Worm (Caenorhabditis elegans) whole organism, midembryonic: Measurements from ENCODE around the gene T07F12.1.

Source experiments
- T22C8.4 ChIP-seq: fragments of 200-800 bp; sonication (Bioruptor generic); IDR thresholded peaks from 2 replicates; pipeline ENCODE4 v1.3.6; 2022; ENCODE audit warnings: missing genetic modification characterization, missing compliant biosample characterization
- cog-1 ChIP-seq: sonication (generic microtip); optimal IDR thresholded peaks from 2 replicates; lab custom pipeline; 2016; ENCODE audit warnings: missing genetic modification characterization, missing compliant biosample characterization
- flt-1 ChIP-seq: fragments of 200-800 bp; sonication (Bioruptor generic); IDR thresholded peaks from 2 replicates; pipeline ENCODE4 v1.3.6; 2022; ENCODE audit warnings: missing genetic modification characterization, missing compliant biosample characterization
- klf-2 ChIP-seq: fragments of 200-800 bp; sonication (Bioruptor generic); conservative IDR thresholded peaks from 2 replicates; pipeline ENCODE4 v1.3.6; 2022; ENCODE audit warnings: missing genetic modification reagents, missing genetic modification characterization, missing compliant biosample characterization
- med-1 ChIP-seq: sonication (generic microtip); optimal IDR thresholded peaks from 2 replicates; lab custom pipeline; 2017; ENCODE audit warnings: missing genetic modification characterization, mild to moderate bottlenecking, missing compliant biosample characterization, antibody characterized with exemption, missing genetic modification reagents; ENCODE audit not compliant: insufficient read depth
- ref-1 ChIP-seq: fragments of 200-800 bp; sonication (Bioruptor generic); conservative IDR thresholded peaks from 2 replicates; pipeline ENCODE4 v1.3.6; 2022; ENCODE audit warnings: missing genetic modification reagents, missing genetic modification characterization, missing compliant biosample characterization
- tab-1 ChIP-seq: fragments of 200-800 bp; sonication (Bioruptor generic); IDR thresholded peaks from 2 replicates; pipeline ENCODE4 v1.3.6; 2022; ENCODE audit warnings: missing genetic modification characterization, missing compliant biosample characterization
- ztf-23 ChIP-seq: fragments of 200-800 bp; sonication (Bioruptor generic); IDR thresholded peaks from 2 replicates; pipeline ENCODE4 v1.3.6; 2022; ENCODE audit warnings: missing genetic modification reagents, missing genetic modification characterization, missing compliant biosample characterization
- ztf-29 ChIP-seq: fragments of 200-800 bp; sonication (Bioruptor generic); IDR thresholded peaks from 2 replicates; pipeline ENCODE4 v1.3.6; 2022; ENCODE audit warnings: missing genetic modification reagents, missing genetic modification characterization, missing compliant biosample characterization

T07F12.1 gene

ce11 chrX:4905804-4906203 lies 11.9 kb downstream of the T07F12.1 start, which contains the start of gene K05B2.2:
Gene K05B2.2, plus strand, starts transcription at chrX:4906081.
- TF ChIP-seq tab-1 (GFP tag; lab: Robert Waterston, UW) (no peak), med-1 (GFP tag; lab: Kevin White, UChicago) (no peak)

ce11 chrX:4911287-4911876 lies 17.5 kb downstream of the T07F12.1 start:
- no peak for TF ChIP-seq T22C8.4
- no peak for TF ChIP-seq flt-1
- TF ChIP-seq ztf-29 = no peak
- no peak for TF ChIP-seq med-1 (GFP tag; lab: Kevin White, UChicago)
- TF ChIP-seq ztf-23 (GFP tag; lab: Robert Waterston, UW) = no peak
- TF ChIP-seq klf-2 (GFP tag; lab: Robert Waterston, UW) = no peak
- TF ChIP-seq ref-1 (GFP tag; lab: Robert Waterston, UW) = no peak
- no peak for TF ChIP-seq cog-1 (tag; lab: Kevin White, UChicago)
- TF ChIP-seq tab-1 (GFP tag; lab: Robert Waterston, UW) = no peak

DNA sequence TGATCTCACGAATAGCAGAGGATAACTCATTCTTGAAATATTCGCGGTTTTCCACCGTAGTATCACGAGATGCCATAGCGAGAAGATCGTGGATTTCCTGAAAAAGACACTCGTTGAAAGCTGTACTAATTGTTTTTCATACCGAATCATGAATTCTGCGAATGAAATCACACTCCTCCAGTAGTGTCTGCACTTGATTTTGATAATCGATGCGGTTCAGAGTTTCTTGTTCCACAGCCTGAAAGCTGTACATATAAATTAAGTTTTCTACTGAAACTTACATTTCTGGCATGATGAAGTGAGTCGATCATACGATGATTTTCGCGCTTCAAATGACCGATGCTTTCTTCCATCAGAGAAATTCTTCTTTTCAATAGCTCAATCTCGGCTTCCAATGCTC lies 20.6 kb downstream of the T07F12.1 start:
- TF ChIP-seq med-1 (GFP tag; lab: Kevin White, UChicago) (no peak), flt-1 (no peak), T22C8.4 (no peak), ztf-29 (no peak)

- TF ChIP-seq cog-1 (tag; lab: Kevin White, UChicago) (no peak), ref-1 (GFP tag; lab: Robert Waterston, UW) (no peak), med-1 (GFP tag; lab: Kevin White, UChicago) (no peak), flt-1 (no peak)
Observed at ce11 chrX:4915879-4916278, 22.0 kb downstream of the T07F12.1 start, which contains the start of gene ifa-4. Gene ifa-4, minus strand, starts transcription at chrX:4915979.

DNA sequence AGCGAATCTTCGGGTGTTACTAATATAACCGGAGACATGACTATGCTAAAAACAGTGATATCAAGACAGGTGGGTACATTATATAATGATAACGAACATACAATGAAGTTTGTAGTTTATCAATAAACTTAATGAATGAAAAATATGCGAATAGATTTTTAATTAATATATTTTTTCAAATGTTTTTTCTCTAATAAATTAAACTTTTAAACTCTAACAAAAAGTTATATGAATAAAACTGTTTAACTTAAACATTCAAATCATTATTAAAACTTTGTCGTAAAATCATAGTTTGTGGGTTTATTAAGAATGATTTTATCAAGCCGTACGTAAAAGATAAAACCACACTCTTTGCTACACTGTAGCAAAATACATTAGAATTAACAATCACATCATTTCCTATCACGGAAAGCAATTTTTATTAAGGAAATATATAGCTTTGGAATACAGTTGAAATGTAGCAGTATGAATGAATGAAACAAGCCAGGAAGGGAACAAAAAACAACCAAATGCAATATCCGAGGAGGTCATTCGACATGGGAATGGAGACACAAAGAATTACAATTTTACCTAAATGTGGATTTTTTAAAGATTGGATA lies 27.2 kb downstream of the T07F12.1 start, which contains the start of gene K05B2.4:
K05B2.4 (minus strand) TSS at position 51 of the 599 bp plus-strand sequence.
- TF ChIP-seq flt-1 = no peak
- TF ChIP-seq med-1 (GFP tag; lab: Kevin White, UChicago) = no peak
- TF ChIP-seq ref-1 (GFP tag; lab: Robert Waterston, UW) = no peak
- no peak for TF ChIP-seq klf-2 (GFP tag; lab: Robert Waterston, UW)
- TF ChIP-seq tab-1 (GFP tag; lab: Robert Waterston, UW) = no peak
- no peak for TF ChIP-seq T22C8.4
- no peak for TF ChIP-seq cog-1 (tag; lab: Kevin White, UChicago)
- no peak for TF ChIP-seq ztf-23 (GFP tag; lab: Robert Waterston, UW)
- no peak for TF ChIP-seq ztf-29

DNA sequence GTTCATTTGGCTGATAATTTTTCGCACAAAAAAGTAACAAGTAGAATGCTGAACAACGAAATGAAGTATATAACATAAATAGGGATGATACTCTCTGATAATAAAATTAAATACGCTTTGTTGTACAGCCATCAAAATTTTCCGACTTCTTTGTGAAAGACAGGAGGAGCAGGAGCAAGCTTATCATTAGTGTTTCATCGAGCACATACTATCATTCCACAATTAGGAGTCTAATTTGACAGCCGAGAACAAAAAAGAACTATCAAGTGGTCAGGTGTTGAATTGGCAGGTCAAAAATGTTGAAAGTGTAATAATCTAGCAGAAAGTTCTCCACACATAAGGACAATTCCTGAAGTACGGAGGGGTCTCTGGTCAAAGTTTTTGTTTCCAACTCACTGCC lies 34.3 kb downstream of the T07F12.1 start:
- TF ChIP-seq T22C8.4 (no peak), ztf-29 (no peak), tab-1 (GFP tag; lab: Robert Waterston, UW) (no peak), flt-1 (no peak), ref-1 (GFP tag; lab: Robert Waterston, UW) (no peak)

DNA sequence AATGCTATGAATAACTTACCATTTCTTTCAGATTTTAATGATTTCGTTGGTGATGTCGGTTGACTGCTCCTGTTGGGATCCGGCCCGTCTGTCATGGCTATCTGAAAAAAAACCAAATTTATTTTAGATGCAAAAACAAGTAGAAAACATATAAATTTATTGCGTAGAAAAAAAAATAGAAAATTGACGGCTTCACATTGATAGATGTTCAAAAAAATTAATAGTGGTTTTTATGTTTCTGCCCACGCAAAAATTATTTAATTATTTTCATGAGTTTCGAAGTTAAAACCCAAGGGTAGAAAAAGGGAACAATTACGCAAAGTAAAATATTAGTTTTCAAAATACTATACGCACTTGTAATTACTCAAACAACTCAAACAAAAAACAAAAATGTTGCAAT lies 35.8 kb downstream of the T07F12.1 start, which contains the start of gene mct-4:
mct-4 (minus strand) TSS at position 101 of the 400 bp plus-strand sequence.
- TF ChIP-seq flt-1 (no peak), cog-1 (tag; lab: Kevin White, UChicago) (no peak)

DNA sequence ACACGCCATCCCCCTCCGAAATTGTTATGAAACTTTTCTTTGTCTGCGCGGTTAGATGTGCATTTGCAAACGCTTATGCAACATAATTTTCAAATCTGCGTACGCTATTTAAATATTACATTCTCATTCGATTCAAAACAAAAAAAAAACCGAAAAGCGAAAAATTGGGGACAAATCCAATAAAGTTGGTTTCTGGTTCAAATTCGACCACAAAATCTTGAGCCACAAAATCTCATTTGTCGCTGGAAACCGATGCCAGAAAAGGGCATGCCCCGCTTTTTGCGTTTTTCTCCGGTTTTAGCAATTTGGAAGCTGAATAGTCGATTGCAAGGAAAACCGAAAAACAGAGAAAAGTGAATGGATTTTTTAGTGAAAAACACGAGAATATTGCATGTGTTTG lies 38.2 kb downstream of the T07F12.1 start:
- TF ChIP-seq klf-2 (GFP tag; lab: Robert Waterston, UW) (no peak), tab-1 (GFP tag; lab: Robert Waterston, UW) (no peak), ztf-29 (no peak), T22C8.4 (no peak), med-1 (GFP tag; lab: Kevin White, UChicago) (no peak)

- no peak for TF ChIP-seq ref-1 (GFP tag; lab: Robert Waterston, UW)
- TF ChIP-seq cog-1 (tag; lab: Kevin White, UChicago) = no peak
- TF ChIP-seq ztf-23 (GFP tag; lab: Robert Waterston, UW) = no peak
- TF ChIP-seq ztf-29 = no peak
- no peak for TF ChIP-seq flt-1
Observed at ce11 chrX:4932964-4933363, 39.1 kb downstream of the T07F12.1 start.

- TF ChIP-seq klf-2 (GFP tag; lab: Robert Waterston, UW) = no peak
- TF ChIP-seq flt-1 = no peak
- no peak for TF ChIP-seq ref-1 (GFP tag; lab: Robert Waterston, UW)
- no peak for TF ChIP-seq ztf-23 (GFP tag; lab: Robert Waterston, UW)
Observed at ce11 chrX:4938990-4939389, 45.1 kb downstream of the T07F12.1 start.
